1 worm cellular context compared by ENCODE assay signal in genomic region chrV:11307781-11308180, ce11.
TF ChIP-seq lines count a peak whose summit lies in the region.

No protein-coding gene starts in this region.

TF ChIP-seq in whole organism, L1 larva, 84 proteins besides CTCF, POLR2A, EP300 and RAD21 (continued from another document):
- no peak for TF ChIP-seq hlh-17 (GFP tag; optimal IDR thresholded peaks at IDR 0.05; lab: Kevin White, UChicago; ENCODE audit: borderline replicate concordance)
- no peak for TF ChIP-seq F16B12.6 (tag; optimal IDR thresholded peaks at IDR 0.05; lab: Kevin White, UChicago)
- TF ChIP-seq aly-2 (tag; optimal IDR thresholded peaks at IDR 0.05; lab: Kevin White, UChicago) = no peak
- TF ChIP-seq nhr-19 (GFP tag; conservative IDR thresholded peaks at IDR 0.05; lab: Robert Waterston, UW) = peak; percentile 17
- no peak for TF ChIP-seq ces-1 (GFP tag; optimal IDR thresholded peaks at IDR 0.05; lab: Kevin White, UChicago)
- no peak for TF ChIP-seq C16A3.4 (tag; optimal IDR thresholded peaks at IDR 0.05; lab: Kevin White, UChicago)
- TF ChIP-seq fkh-10 (GFP tag; optimal IDR thresholded peaks at IDR 0.05; lab: Kevin White, UChicago) = no peak
- no peak for TF ChIP-seq nhr-28 (tag; optimal IDR thresholded peaks at IDR 0.05; lab: Kevin White, UChicago)
- TF ChIP-seq ceh-8 (GFP tag; optimal IDR thresholded peaks at IDR 0.05; lab: Kevin White, UChicago) = no peak
- TF ChIP-seq vab-15 (tag; optimal IDR thresholded peaks at IDR 0.05; lab: Kevin White, UChicago) = no peak
- TF ChIP-seq rnt-1 (tag; optimal IDR thresholded peaks at IDR 0.05; lab: Kevin White, UChicago) = peak; percentile 69
- TF ChIP-seq nhr-20 (tag; optimal IDR thresholded peaks at IDR 0.05; lab: Kevin White, UChicago) = no peak
- no peak for TF ChIP-seq lin-15B (tag; optimal IDR thresholded peaks at IDR 0.05; lab: Kevin White, UChicago)
- no peak for TF ChIP-seq jun-1 (tag; optimal IDR thresholded peaks at IDR 0.05; lab: Kevin White, UChicago)
- TF ChIP-seq nhr-85 (tag; lab: Kevin White, UChicago) = no peak
- peak; percentile 16 for TF ChIP-seq snu-23 (GFP tag; optimal IDR thresholded peaks at IDR 0.05; lab: Kevin White, UChicago)
- no peak for TF ChIP-seq ceh-90 (tag; optimal IDR thresholded peaks at IDR 0.05; lab: Kevin White, UChicago)
- TF ChIP-seq snpc-4 (tag; optimal IDR thresholded peaks at IDR 0.05; lab: Kevin White, UChicago) = no peak
- TF ChIP-seq nhr-77 (tag; optimal IDR thresholded peaks at IDR 0.05; lab: Kevin White, UChicago) = no peak
- TF ChIP-seq dsc-1 (tag; optimal IDR thresholded peaks at IDR 0.05; lab: Kevin White, UChicago) = peak; percentile 72
- no peak for TF ChIP-seq lin-39 (tag; optimal IDR thresholded peaks at IDR 0.05; lab: Kevin White, UChicago)
- no peak for TF ChIP-seq skn-1 (tag; optimal IDR thresholded peaks at IDR 0.05; lab: Kevin White, UChicago)
- TF ChIP-seq nhr-47 (tag; optimal IDR thresholded peaks at IDR 0.05; lab: Kevin White, UChicago) = no peak
- TF ChIP-seq egl-27 (tag; optimal IDR thresholded peaks at IDR 0.05; lab: Kevin White, UChicago) = no peak
- TF ChIP-seq unc-62 (GFP tag; optimal IDR thresholded peaks at IDR 0.05; lab: Kevin White, UChicago) = no peak
- TF ChIP-seq irx-1 (tag; optimal IDR thresholded peaks at IDR 0.05; lab: Kevin White, UChicago) = no peak
- no peak for TF ChIP-seq zip-4 (GFP tag; optimal IDR thresholded peaks at IDR 0.05; lab: Kevin White, UChicago)
- TF ChIP-seq nhr-12 (tag; optimal IDR thresholded peaks at IDR 0.05; lab: Kevin White, UChicago) = no peak
- TF ChIP-seq nhr-11 (tag; optimal IDR thresholded peaks at IDR 0.05; lab: Kevin White, UChicago) = no peak
- TF ChIP-seq egl-13 (tag; optimal IDR thresholded peaks at IDR 0.05; lab: Kevin White, UChicago) = no peak
- no peak for TF ChIP-seq efl-3 (GFP tag; optimal IDR thresholded peaks at IDR 0.05; lab: Kevin White, UChicago)
- no peak for TF ChIP-seq alr-1 (tag; optimal IDR thresholded peaks at IDR 0.05; lab: Kevin White, UChicago; ENCODE audit: borderline replicate concordance)
- no peak for TF ChIP-seq xbp-1 (tag; optimal IDR thresholded peaks at IDR 0.05; lab: Kevin White, UChicago)
- TF ChIP-seq elt-2 (tag; optimal IDR thresholded peaks at IDR 0.05; lab: Kevin White, UChicago) = no peak
- no peak for TF ChIP-seq nhr-84 (tag; optimal IDR thresholded peaks at IDR 0.05; lab: Kevin White, UChicago)
- TF ChIP-seq nhr-90 (tag; optimal IDR thresholded peaks at IDR 0.05; lab: Kevin White, UChicago; ENCODE audit: poor library complexity) = no peak
- TF ChIP-seq tbx-2 (tag; optimal IDR thresholded peaks at IDR 0.05; lab: Kevin White, UChicago) = no peak
TF ChIP-seq in whole organism, L1 larva: peak in this region for 6.
